Fruit fly (Drosophila melanogaster): ENCODE data around the gene CG46465.
A peak's percentile ranks its signal among the peaks of the same experiment; 100 is the strongest.

The CG46465 gene

DNA sequence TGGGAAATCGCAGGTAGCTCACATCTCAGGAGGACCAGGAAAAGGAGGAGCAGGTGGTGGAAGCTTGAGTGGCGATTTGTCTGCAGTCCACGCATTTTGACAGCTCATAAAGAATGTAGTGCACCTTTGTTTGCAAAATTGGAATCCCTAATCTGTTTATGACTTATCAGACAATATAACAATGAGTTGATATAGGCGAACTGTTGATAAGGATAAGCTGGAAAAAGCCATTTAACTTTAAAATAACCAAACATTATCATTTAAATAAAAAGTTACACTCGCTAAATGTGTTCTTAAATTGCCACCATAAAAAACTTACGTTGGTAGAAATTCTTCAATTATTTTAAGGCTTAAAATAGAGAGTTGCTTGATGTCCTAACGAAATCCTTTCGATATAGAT, 2.2 kb upstream of the CG46465 start, which contains the start of gene CG15170:
Gene CG15170 (minus strand): TSS at position 101 of the 400 bp plus-strand sequence.
- TF ChIP-seq lz (GFP tag; optimal IDR thresholded peaks at IDR 0.05): no peak
- no peak for TF ChIP-seq CG8632 (GFP tag; optimal IDR thresholded peaks at IDR 0.05)
- no peak for TF ChIP-seq cyc (GFP tag; optimal IDR thresholded peaks at IDR 0.05)
- TF ChIP-seq CG10631 (GFP tag; optimal IDR thresholded peaks at IDR 0.05): no peak
- TF ChIP-seq CG11294 (GFP tag; IDR thresholded peaks at IDR 0.05): no peak
- TF ChIP-seq Sox14 (GFP tag; optimal IDR thresholded peaks at IDR 0.05): no peak

dm6 chr2L:18990720-18991119, 1.6 kb upstream of the CG46465 start, which contains the start of gene CG15169:
Gene CG15169 (plus strand): TSS chr2L:18991020.
- TF ChIP-seq Eip75B (GFP tag; optimal IDR thresholded peaks at IDR 0.05): no peak
- TF ChIP-seq CG9139 (GFP tag; optimal IDR thresholded peaks at IDR 0.05): no peak
- no peak for TF ChIP-seq CG10669 (GFP tag; optimal IDR thresholded peaks at IDR 0.05)
- no peak for TF ChIP-seq CG34406 (GFP tag; optimal IDR thresholded peaks at IDR 0.05)
- TF ChIP-seq eg (GFP tag; IDR thresholded peaks at IDR 0.05): no peak
- TF ChIP-seq CG8319 (GFP tag; optimal IDR thresholded peaks at IDR 0.05): no peak
- TF ChIP-seq esn (GFP tag; optimal IDR thresholded peaks at IDR 0.05): no peak
- TF ChIP-seq CG6792 (GFP tag; optimal IDR thresholded peaks at IDR 0.05): no peak
- no peak for TF ChIP-seq net (GFP tag; optimal IDR thresholded peaks at IDR 0.05)
- TF ChIP-seq CG32006 (GFP tag; optimal IDR thresholded peaks at IDR 0.05): no peak
- no peak for TF ChIP-seq lz (GFP tag; optimal IDR thresholded peaks at IDR 0.05)
- TF ChIP-seq CG6163 (GFP tag; IDR thresholded peaks at IDR 0.05): no peak
- TF ChIP-seq CG11902 (GFP tag; optimal IDR thresholded peaks at IDR 0.05): no peak
- no peak for TF ChIP-seq vri (GFP tag; optimal IDR thresholded peaks at IDR 0.05)
- TF ChIP-seq salr (GFP tag; optimal IDR thresholded peaks at IDR 0.05): no peak
- TF ChIP-seq CG3032 (tag; optimal IDR thresholded peaks at IDR 0.05): no peak

dm6 chr2L:18995660-18996417, 3.5 kb downstream of the CG46465 start, which contains the start of gene CG10650:
Gene CG10650 (minus strand): TSS chr2L:18995934.
- TF ChIP-seq Eip78C (GFP tag) (peak; percentile 9), Lpt (GFP tag; optimal IDR thresholded peaks at IDR 0.05) (no peak), Ets21C (GFP tag; optimal IDR thresholded peaks at IDR 0.05) (no peak), fkh (GFP tag; optimal IDR thresholded peaks at IDR 0.05) (no peak), CG11294 (GFP tag; IDR thresholded peaks at IDR 0.05) (no peak), ss (GFP tag; optimal IDR thresholded peaks at IDR 0.05) (no peak), spab (GFP tag; optimal IDR thresholded peaks at IDR 0.05) (no peak), esn (GFP tag; optimal IDR thresholded peaks at IDR 0.05) (no peak), vri (GFP tag; optimal IDR thresholded peaks at IDR 0.05) (peak; percentile 78)

DNA sequence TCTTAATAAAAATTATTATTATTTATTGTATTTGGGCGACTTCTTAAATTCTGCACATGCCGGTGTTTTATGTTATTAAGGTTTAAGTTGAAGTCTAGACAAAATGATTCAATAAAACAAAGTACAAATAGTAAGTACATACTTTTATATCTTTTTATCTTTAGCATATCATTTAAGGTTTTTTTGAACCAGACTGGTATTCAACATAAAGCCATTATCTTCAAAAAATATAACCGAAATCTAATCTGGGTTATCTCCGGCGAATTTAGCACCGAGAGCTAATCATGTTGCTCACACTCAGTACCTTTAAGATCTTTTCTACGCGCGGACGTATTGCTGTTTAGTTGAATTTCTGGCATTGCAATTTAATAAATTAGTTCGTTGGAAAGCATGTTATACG, 4.9 kb downstream of the CG46465 start, which contains the start of gene CG31792:
Gene CG31792 (plus strand): TSS at position 301 of the 400 bp plus-strand sequence.
- TF ChIP-seq CG10669 (GFP tag; optimal IDR thresholded peaks at IDR 0.05) (no peak), svp (GFP tag) (no peak), Smox (GFP tag; optimal IDR thresholded peaks at IDR 0.05) (no peak), dac (GFP tag; optimal IDR thresholded peaks at IDR 0.05) (no peak), fkh (GFP tag; optimal IDR thresholded peaks at IDR 0.05) (no peak), CG9139 (GFP tag; optimal IDR thresholded peaks at IDR 0.05) (no peak), spab (GFP tag; optimal IDR thresholded peaks at IDR 0.05) (no peak), esn (GFP tag; optimal IDR thresholded peaks at IDR 0.05) (no peak), Ets96B (tag; optimal IDR thresholded peaks at IDR 0.05) (no peak), CG4318 (GFP tag; optimal IDR thresholded peaks at IDR 0.05) (no peak), fd59A (GFP tag; optimal IDR thresholded peaks at IDR 0.05) (no peak), CG31627 (GFP tag; optimal IDR thresholded peaks at IDR 0.05) (no peak), Met (GFP tag; optimal IDR thresholded peaks at IDR 0.05) (no peak), CG34406 (GFP tag; optimal IDR thresholded peaks at IDR 0.05) (no peak), CG6808 (GFP tag; optimal IDR thresholded peaks at IDR 0.05) (no peak), Blimp-1 (GFP tag; optimal IDR thresholded peaks at IDR 0.05) (no peak), CG6792 (GFP tag; optimal IDR thresholded peaks at IDR 0.05) (no peak), CG15336 (GFP tag; IDR thresholded peaks at IDR 0.05) (no peak), Sox15 (GFP tag; optimal IDR thresholded peaks at IDR 0.05) (no peak), Lpt (GFP tag; optimal IDR thresholded peaks at IDR 0.05) (no peak)
